Worm (Caenorhabditis elegans) whole organism, L2 larva: ENCODE results near the gene fax-1.

Source experiments
- C34F6.9 ChIP-seq: fragments of 150-350 bp; optimal IDR thresholded peaks from 2 replicates; lab custom pipeline; 2014; ENCODE audit warnings: missing biosample characterization, missing genetic modification characterization
- F13H6.1 ChIP-seq: sonication (generic microtip); optimal IDR thresholded peaks from 2 replicates; lab custom pipeline; 2016; ENCODE audit warnings: missing genetic modification characterization, missing compliant biosample characterization
- R02D3.7 ChIP-seq: fragments of 150-350 bp; optimal IDR thresholded peaks from 2 replicates; lab custom pipeline; 2014; ENCODE audit warnings: missing biosample characterization, missing genetic modification characterization
- Y55F3AM.14 ChIP-seq: fragments of 200-800 bp; sonication (Bioruptor generic); optimal IDR thresholded peaks from 2 replicates; lab custom pipeline; 2018; ENCODE audit warnings: mild to moderate bottlenecking, missing genetic modification characterization, missing compliant biosample characterization
- alr-1 ChIP-seq: fragments of 150-350 bp; optimal IDR thresholded peaks from 2 replicates; lab custom pipeline; 2014; ENCODE audit warnings: missing biosample characterization, missing genetic modification characterization
- ama-1 ChIP-seq: fragments of 150-350 bp; optimal IDR thresholded peaks from 2 replicates; lab custom pipeline; 2018; ENCODE audit warnings: inconsistent platforms
- blmp-1 ChIP-seq: sonication (generic microtip); optimal IDR thresholded peaks from 2 replicates; lab custom pipeline; 2017; ENCODE audit warnings: missing genetic modification characterization, mild to moderate bottlenecking, missing compliant biosample characterization, antibody characterized with exemption, moderate library complexity; ENCODE audit not compliant: insufficient read depth
- ceh-16 ChIP-seq: fragments of 150-350 bp; optimal IDR thresholded peaks from 2 replicates; lab custom pipeline; 2014; ENCODE audit warnings: missing biosample characterization, missing genetic modification characterization
- ceh-82 ChIP-seq: fragments of 150-350 bp; optimal IDR thresholded peaks from 2 replicates; lab custom pipeline; 2014; ENCODE audit warnings: missing biosample characterization, missing genetic modification characterization
- crh-2 ChIP-seq: sonication (generic microtip); optimal IDR thresholded peaks from 2 replicates; lab custom pipeline; 2017; ENCODE audit warnings: missing biosample characterization, missing genetic modification characterization
- dmd-4 ChIP-seq: sonication (generic microtip); optimal IDR thresholded peaks from 2 replicates; lab custom pipeline; 2017; ENCODE audit warnings: missing biosample characterization, missing genetic modification characterization
- egl-27 ChIP-seq: sonication (generic microtip); optimal IDR thresholded peaks from 3 replicates; lab custom pipeline; 2017; ENCODE audit warnings: missing biosample characterization, missing genetic modification reagents, missing genetic modification characterization
- elt-1 ChIP-seq: fragments of 150-350 bp; optimal IDR thresholded peaks from 2 replicates; lab custom pipeline; 2014; ENCODE audit warnings: missing biosample characterization, missing genetic modification characterization
- fos-1 ChIP-seq: fragments of 150-350 bp; optimal IDR thresholded peaks from 2 replicates; lab custom pipeline; 2014; ENCODE audit warnings: missing biosample characterization, missing genetic modification characterization
- lin-11 ChIP-seq: fragments of 150-350 bp; sonication (generic microtip); optimal IDR thresholded peaks from 2 replicates; lab custom pipeline; 2014; ENCODE audit warnings: missing biosample characterization, missing genetic modification characterization, inconsistent platforms, mixed read lengths
- lin-39 ChIP-seq: fragments of 150-350 bp; optimal IDR thresholded peaks from 2 replicates; lab custom pipeline; 2014; ENCODE audit warnings: missing biosample characterization, missing genetic modification reagents, missing genetic modification characterization
- lsy-2 ChIP-seq, 2 experiments: fragments of 150-350 bp in 1 of 2; sonication (generic microtip) in 1 of 2; optimal IDR thresholded peaks; 2 replicates each; lab custom pipeline; 2014 to 2017; ENCODE audit warnings: missing biosample characterization in 2 of 2, missing genetic modification characterization in 2 of 2
- mab-5 ChIP-seq: fragments of 150-350 bp; optimal IDR thresholded peaks from 2 replicates; lab custom pipeline; 2014; ENCODE audit warnings: missing biosample characterization, missing genetic modification characterization
- mdl-1 ChIP-seq, 2 experiments: fragments of 150-350 bp in 1 of 2; sonication (generic microtip) in 1 of 2; optimal IDR thresholded peaks; 2 replicates each; lab custom pipeline; 2017; ENCODE audit warnings: missing biosample characterization in 2 of 2, missing genetic modification characterization in 2 of 2
- nhr-11 ChIP-seq: fragments of 150-350 bp; optimal IDR thresholded peaks from 2 replicates; lab custom pipeline; 2014; ENCODE audit warnings: missing biosample characterization, missing genetic modification characterization
- nhr-129 ChIP-seq: fragments of 150-350 bp; optimal IDR thresholded peaks from 2 replicates; lab custom pipeline; 2014; ENCODE audit warnings: missing biosample characterization, missing genetic modification characterization
- nhr-21 ChIP-seq: fragments of 150-350 bp; optimal IDR thresholded peaks from 2 replicates; lab custom pipeline; 2014; ENCODE audit warnings: missing biosample characterization, missing genetic modification characterization
- nhr-237 ChIP-seq: fragments of 150-350 bp; optimal IDR thresholded peaks from 2 replicates; lab custom pipeline; 2014; ENCODE audit warnings: missing biosample characterization, missing genetic modification characterization
- nhr-25 ChIP-seq: fragments of 150-350 bp; sonication (generic microtip); optimal IDR thresholded peaks from 3 replicates; lab custom pipeline; 2014; ENCODE audit warnings: missing biosample characterization, missing genetic modification characterization
- nhr-6 ChIP-seq: fragments of 150-350 bp; optimal IDR thresholded peaks from 2 replicates; lab custom pipeline; 2014; ENCODE audit warnings: missing biosample characterization, missing genetic modification characterization
- nhr-77 ChIP-seq: fragments of 150-350 bp; optimal IDR thresholded peaks from 2 replicates; lab custom pipeline; 2014; ENCODE audit warnings: missing biosample characterization, missing genetic modification characterization
- skn-1 ChIP-seq: sonication (generic microtip); optimal IDR thresholded peaks from 2 replicates; lab custom pipeline; 2017; ENCODE audit warnings: missing biosample characterization, missing genetic modification characterization
- sma-3 ChIP-seq: sonication (generic microtip); optimal IDR thresholded peaks from 2 replicates; lab custom pipeline; 2016; ENCODE audit warnings: missing genetic modification reagents, missing genetic modification characterization, missing compliant biosample characterization
- sma-9 ChIP-seq, 2 experiments: fragments of 150-350 bp in 1 of 2; sonication (generic microtip) in 1 of 2; optimal IDR thresholded peaks; 2 replicates each; lab custom pipeline; 2014 to 2016; ENCODE audit warnings: missing genetic modification characterization in 2 of 2, mild to moderate bottlenecking in 1 of 2, missing biosample characterization in 1 of 2, missing compliant biosample characterization in 1 of 2, missing genetic modification reagents in 1 of 2, moderate library complexity in 1 of 2
- snpc-4 ChIP-seq: fragments of 150-350 bp; optimal IDR thresholded peaks from 2 replicates; lab custom pipeline; 2014; ENCODE audit warnings: missing biosample characterization, missing genetic modification characterization
- unc-39 ChIP-seq: fragments of 150-350 bp; optimal IDR thresholded peaks from 2 replicates; lab custom pipeline; 2014; ENCODE audit warnings: missing biosample characterization, missing genetic modification characterization
- unc-62 ChIP-seq: fragments of 150-350 bp; optimal IDR thresholded peaks from 2 replicates; lab custom pipeline; 2014; ENCODE audit warnings: missing biosample characterization, missing genetic modification reagents, missing genetic modification characterization
- ztf-1 ChIP-seq: fragments of 200-800 bp; sonication (Bioruptor generic); conservative IDR thresholded peaks from 2 replicates; pipeline ENCODE4 v1.3.6; 2022; ENCODE audit warnings: missing genetic modification characterization, missing compliant biosample characterization
- ztf-11 ChIP-seq: sonication (generic microtip); optimal IDR thresholded peaks from 2 replicates; lab custom pipeline; 2017; ENCODE audit warnings: missing biosample characterization, missing genetic modification characterization

The fax-1 gene

DNA sequence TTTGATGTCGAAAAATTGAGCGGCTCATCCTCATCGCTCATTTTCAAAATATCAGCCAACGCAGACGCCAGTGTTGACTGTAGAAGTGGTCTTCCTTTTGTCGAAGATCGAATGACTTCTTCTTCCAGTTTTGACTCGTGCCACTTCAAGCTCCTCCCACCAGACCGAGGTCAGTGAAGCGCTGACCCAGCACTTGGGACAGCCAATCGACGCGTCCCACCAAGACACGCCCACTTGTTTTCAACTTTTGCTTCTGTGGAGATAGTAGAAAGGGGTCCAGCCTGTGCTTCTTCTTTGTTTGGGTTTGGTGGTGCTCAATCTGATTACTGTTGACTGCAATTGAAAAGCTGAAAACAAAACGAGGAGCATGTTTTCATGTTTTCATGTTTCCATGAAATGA, at the start of gene fax-1:
Gene fax-1 (minus strand): TSS at position 101 of the 400 bp plus-strand sequence.
- TF ChIP-seq nhr-11 (tag; lab: Kevin White, UChicago) (no peak), lsy-2 (tag; optimal IDR thresholded peaks at IDR 0.05; lab: Kevin White, UChicago) (no peak), alr-1 (no peak), nhr-77 (no peak)

DNA sequence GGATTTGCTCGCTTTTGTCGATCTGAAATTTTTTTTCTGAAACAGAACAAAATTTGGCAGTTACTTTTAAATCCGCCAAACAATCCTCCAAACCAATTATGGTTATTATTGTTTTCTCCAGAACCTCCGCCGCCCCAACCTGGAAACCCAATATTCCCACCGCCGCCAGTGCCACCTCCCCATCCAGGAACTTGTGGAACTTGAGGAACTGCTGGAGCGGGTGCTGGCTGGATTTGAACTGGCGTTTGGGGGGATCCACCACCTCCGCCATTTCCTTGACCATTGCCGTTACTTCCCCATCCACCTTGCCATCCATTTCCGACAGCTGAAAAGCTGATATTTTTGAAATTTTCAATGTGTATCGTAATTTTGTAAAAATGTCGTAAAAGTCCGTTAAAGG, 48.6 kb upstream of the fax-1 start:
- no peak for TF ChIP-seq fos-1
- TF ChIP-seq skn-1 (tag; lab: Kevin White, UChicago): no peak
- no peak for TF ChIP-seq ceh-16 (tag; lab: Kevin White, UChicago)
- no peak for TF ChIP-seq ztf-11 (tag; lab: Kevin White, UChicago)
- TF ChIP-seq ceh-82 (tag; lab: Kevin White, UChicago): no peak
- TF ChIP-seq snpc-4 (tag; lab: Kevin White, UChicago): no peak
- no peak for TF ChIP-seq blmp-1 (tag; lab: Kevin White, UChicago)
- TF ChIP-seq alr-1: no peak
- TF ChIP-seq crh-2 (tag; lab: Kevin White, UChicago): no peak
- no peak for TF ChIP-seq ztf-1 (GFP tag; lab: Robert Waterston, UW)
- TF ChIP-seq R02D3.7 (tag; lab: Kevin White, UChicago): no peak

DNA sequence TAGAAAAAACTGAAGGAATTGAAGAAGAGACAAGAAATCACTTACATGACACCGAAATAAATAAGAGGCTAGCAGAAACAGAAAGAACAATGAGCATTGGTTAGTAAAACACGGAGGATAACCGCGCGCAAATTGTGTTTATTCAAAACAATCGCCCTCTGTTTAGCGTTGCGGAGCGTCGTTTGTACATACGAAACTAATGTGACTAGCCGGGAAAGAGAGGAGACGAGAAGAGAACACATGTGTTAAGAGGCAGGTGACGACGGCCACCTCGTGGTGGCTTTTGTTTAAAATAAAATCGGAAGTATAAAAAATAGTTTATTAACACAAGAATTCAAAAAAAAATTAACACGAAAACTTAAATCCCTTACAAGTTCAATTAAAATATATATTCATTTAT, 46.7 kb upstream of the fax-1 start, which contains the start of gene F40F4.7:
Gene F40F4.7 (minus strand): TSS at position 122 of the 400 bp plus-strand sequence.
- TF ChIP-seq F13H6.1 (tag; lab: Kevin White, UChicago) (peak; percentile 36), nhr-6 (tag; lab: Kevin White, UChicago) (no peak), skn-1 (tag; lab: Kevin White, UChicago) (peak; percentile 16), nhr-129 (tag; lab: Kevin White, UChicago) (peak; percentile 88), snpc-4 (tag; lab: Kevin White, UChicago) (no peak), mdl-1 (tag; optimal IDR thresholded peaks at IDR 0.05; lab: Kevin White, UChicago) (peak; percentile 41 to 49), sma-3 (peak; percentile 43), fos-1 (peak; percentile 64), nhr-11 (tag; lab: Kevin White, UChicago) (no peak), sma-9 (GFP tag; optimal IDR thresholded peaks at IDR 0.05; lab: Kevin White, UChicago) (peak; percentile 71), sma-9 (tag; optimal IDR thresholded peaks at IDR 0.05; lab: Kevin White, UChicago) (no peak), lin-11 (tag; lab: Kevin White, UChicago) (peak; percentile 10), nhr-21 (tag; lab: Kevin White, UChicago) (peak; percentile 28), lsy-2 (tag; optimal IDR thresholded peaks at IDR 0.05; lab: Kevin White, UChicago) (peak; percentile 14 to 71), egl-27 (tag; lab: Kevin White, UChicago) (peak; percentile 38), crh-2 (tag; lab: Kevin White, UChicago) (peak; percentile 33), C34F6.9 (tag; lab: Kevin White, UChicago) (no peak)

DNA sequence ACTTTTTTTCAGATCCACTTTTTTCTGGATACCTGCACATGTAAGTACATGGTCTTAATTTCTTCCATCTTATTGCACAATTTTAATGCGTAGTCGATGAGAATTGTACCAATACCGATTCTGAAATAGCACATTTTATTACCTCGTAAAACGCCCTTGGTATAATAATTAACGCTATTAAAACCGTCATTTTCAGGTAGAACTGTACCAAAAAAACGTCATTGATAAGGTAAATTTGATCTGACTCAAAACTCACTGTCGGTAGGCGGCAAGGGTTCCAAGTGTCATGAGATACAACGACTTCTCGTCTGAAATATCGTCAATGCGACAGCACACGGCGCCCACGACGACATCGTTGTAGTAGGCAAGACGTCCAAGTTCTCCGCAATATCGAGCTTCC, 45.3 kb upstream of the fax-1 start:
- no peak for TF ChIP-seq mdl-1 (tag; optimal IDR thresholded peaks at IDR 0.05; lab: Kevin White, UChicago)
- peak; percentile 25 for TF ChIP-seq fos-1

DNA sequence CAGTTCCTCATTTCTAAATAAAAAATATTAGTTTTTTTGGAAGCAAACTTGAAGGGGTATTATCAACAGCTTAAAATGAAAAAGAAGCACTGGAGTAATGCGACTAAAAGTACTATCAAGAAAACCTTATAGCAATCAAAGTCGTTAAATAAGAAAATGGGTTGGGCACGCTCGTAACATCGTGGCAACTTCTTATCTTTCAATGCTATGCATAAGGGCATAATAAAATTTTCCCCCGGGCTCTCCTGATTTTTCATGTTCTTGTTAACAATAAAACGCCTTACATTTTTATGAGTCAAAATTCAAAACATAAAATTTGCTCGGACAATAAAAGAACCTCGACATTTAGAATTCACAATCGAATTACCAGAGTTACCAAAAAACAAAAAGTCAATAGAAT, 44.5 kb upstream of the fax-1 start, which contains the start of gene irg-7:
Gene irg-7 (minus strand): TSS at position 23 of the 400 bp plus-strand sequence.
- TF ChIP-seq lin-39 (tag; lab: Kevin White, UChicago) (no peak), crh-2 (tag; lab: Kevin White, UChicago) (peak; percentile 59), unc-39 (tag; lab: Kevin White, UChicago) (no peak), lin-11 (tag; lab: Kevin White, UChicago) (no peak), fos-1 (peak; percentile 57), mdl-1 (tag; optimal IDR thresholded peaks at IDR 0.05; lab: Kevin White, UChicago) (no peak), sma-9 (GFP tag; optimal IDR thresholded peaks at IDR 0.05; lab: Kevin White, UChicago) (peak; percentile 14), sma-9 (tag; optimal IDR thresholded peaks at IDR 0.05; lab: Kevin White, UChicago) (no peak)

DNA sequence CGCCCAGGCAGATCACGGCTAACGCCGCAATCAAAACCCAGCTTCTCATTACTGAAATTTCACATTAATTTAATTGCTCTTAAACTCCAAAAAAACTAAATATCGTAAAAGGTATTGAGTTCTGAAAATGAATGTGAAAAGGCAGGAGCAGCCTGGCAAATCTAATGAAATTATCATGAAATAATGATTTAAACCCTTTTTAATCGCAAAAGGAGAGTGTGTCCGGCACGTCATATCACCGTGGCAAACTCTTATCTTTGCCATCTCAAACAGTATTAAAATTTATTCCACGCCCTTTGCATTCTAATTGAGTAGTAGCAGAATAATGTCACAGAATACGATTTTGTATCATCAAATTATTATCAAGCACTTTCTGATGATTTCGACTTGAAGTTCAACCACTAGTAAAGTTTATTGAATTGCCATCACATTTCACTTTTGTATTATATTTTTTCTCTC, 36.2 kb upstream of the fax-1 start, which contains the start of gene F28B4.3:
Gene F28B4.3 (minus strand): TSS at position 51 of the 459 bp plus-strand sequence.
- TF ChIP-seq elt-1 (tag; lab: Kevin White, UChicago) (no peak), nhr-6 (tag; lab: Kevin White, UChicago) (no peak), Y55F3AM.14 (GFP tag; lab: Kevin White, UChicago) (no peak), ceh-16 (tag; lab: Kevin White, UChicago) (no peak), unc-39 (tag; lab: Kevin White, UChicago) (no peak), ztf-11 (tag; lab: Kevin White, UChicago) (no peak), mab-5 (tag; lab: Kevin White, UChicago) (no peak), dmd-4 (tag; lab: Kevin White, UChicago) (no peak), R02D3.7 (tag; lab: Kevin White, UChicago) (no peak), nhr-25 (no peak), unc-62 (no peak), sma-9 (GFP tag; optimal IDR thresholded peaks at IDR 0.05; lab: Kevin White, UChicago) (peak; percentile 72), sma-9 (tag; optimal IDR thresholded peaks at IDR 0.05; lab: Kevin White, UChicago) (no peak), crh-2 (tag; lab: Kevin White, UChicago) (peak; percentile 85), ama-1 (lab: Kevin White, UChicago) (no peak), alr-1 (no peak), fos-1 (peak; percentile 95), ceh-82 (tag; lab: Kevin White, UChicago) (no peak), nhr-237 (tag; lab: Kevin White, UChicago) (no peak)
